Fruit fly (Drosophila melanogaster): ENCODE results near the gene CG13138.

dm6 chr2L:10255725-10256158, 46.1 kb downstream of the CG13138 start, which contains the start of gene CG5676:
- TF ChIP-seq net (GFP tag; optimal IDR thresholded peaks at IDR 0.05) (no peak), CG11902 (GFP tag; optimal IDR thresholded peaks at IDR 0.05) (no peak), Blimp-1 (GFP tag; optimal IDR thresholded peaks at IDR 0.05) (no peak)
